Worm (Caenorhabditis elegans) whole organism, L3 larva: ENCODE data around the gene hcp-1.

Experiments
- aly-2 ChIP-seq: fragments of 150-350 bp; optimal IDR thresholded peaks from 2 replicates; lab custom pipeline; 2014; ENCODE audit warnings: missing biosample characterization, missing genetic modification characterization
- ceh-16 ChIP-seq: sonication (generic microtip); optimal IDR thresholded peaks from 2 replicates; lab custom pipeline; 2017; ENCODE audit warnings: missing biosample characterization, missing genetic modification characterization
- ceh-28 ChIP-seq: fragments of 150-350 bp; optimal IDR thresholded peaks from 2 replicates; lab custom pipeline; 2014; ENCODE audit warnings: missing biosample characterization, missing genetic modification reagents, missing genetic modification characterization
- ceh-82 ChIP-seq: fragments of 150-350 bp; optimal IDR thresholded peaks from 2 replicates; lab custom pipeline; 2014; ENCODE audit warnings: missing biosample characterization, missing genetic modification characterization
- ceh-9 ChIP-seq: sonication (generic microtip); optimal IDR thresholded peaks from 2 replicates; lab custom pipeline; 2018; ENCODE audit warnings: missing biosample characterization, missing genetic modification characterization
- daf-12 ChIP-seq: fragments of 150-350 bp; optimal IDR thresholded peaks from 2 replicates; lab custom pipeline; 2014; ENCODE audit warnings: missing biosample characterization, missing genetic modification reagents, missing genetic modification characterization
- elt-2 ChIP-seq: sonication (generic microtip); optimal IDR thresholded peaks from 2 replicates; lab custom pipeline; 2016; ENCODE audit warnings: missing genetic modification reagents, mild to moderate bottlenecking, missing genetic modification characterization, missing compliant biosample characterization
- elt-3 ChIP-seq, 3 experiments: fragments of 150-350 bp in 1 of 3; sonication (generic microtip) in 2 of 3; optimal IDR thresholded peaks; 2 replicates in 2 of 3; 4 replicates in 1 of 3; lab custom pipeline; 2014 to 2017; ENCODE audit warnings: missing biosample characterization in 3 of 3, missing genetic modification characterization in 3 of 3
- fkh-10 ChIP-seq: sonication (generic microtip); optimal IDR thresholded peaks from 2 replicates; lab custom pipeline; 2017; ENCODE audit warnings: missing biosample characterization, missing genetic modification reagents, missing genetic modification characterization
- fkh-2 ChIP-seq: fragments of 150-350 bp; optimal IDR thresholded peaks from 2 replicates; lab custom pipeline; 2014; ENCODE audit warnings: missing biosample characterization, missing genetic modification reagents, missing genetic modification characterization
- jun-1 ChIP-seq: fragments of 150-350 bp; optimal IDR thresholded peaks from 2 replicates; lab custom pipeline; 2014; ENCODE audit warnings: missing biosample characterization, missing genetic modification reagents, missing genetic modification characterization
- nhr-11 ChIP-seq: fragments of 150-350 bp; optimal IDR thresholded peaks from 2 replicates; lab custom pipeline; 2014; ENCODE audit warnings: missing biosample characterization, missing genetic modification characterization
- nhr-12 ChIP-seq: fragments of 150-350 bp; optimal IDR thresholded peaks from 2 replicates; lab custom pipeline; 2014; ENCODE audit warnings: missing biosample characterization, missing genetic modification characterization
- nhr-23 ChIP-seq: fragments of 150-350 bp; optimal IDR thresholded peaks from 2 replicates; lab custom pipeline; 2014; ENCODE audit warnings: missing biosample characterization, missing genetic modification reagents, missing genetic modification characterization
- nhr-237 ChIP-seq: fragments of 150-350 bp; optimal IDR thresholded peaks from 2 replicates; lab custom pipeline; 2014; ENCODE audit warnings: missing biosample characterization, missing genetic modification characterization
- nhr-28 ChIP-seq: fragments of 150-350 bp; optimal IDR thresholded peaks from 2 replicates; lab custom pipeline; 2014; ENCODE audit warnings: missing biosample characterization, missing genetic modification characterization
- nhr-67 ChIP-seq: fragments of 150-350 bp; optimal IDR thresholded peaks from 2 replicates; lab custom pipeline; 2014; ENCODE audit warnings: missing biosample characterization, missing genetic modification characterization
- nhr-77 ChIP-seq: fragments of 150-350 bp; optimal IDR thresholded peaks from 2 replicates; lab custom pipeline; 2014; ENCODE audit warnings: missing biosample characterization, missing genetic modification characterization
- pqm-1 ChIP-seq: fragments of 150-350 bp; optimal IDR thresholded peaks from 2 replicates; lab custom pipeline; 2017; ENCODE audit warnings: missing biosample characterization, missing genetic modification characterization, inconsistent platforms
- unc-62 ChIP-seq: fragments of 150-350 bp; sonication (generic microtip); optimal IDR thresholded peaks from 4 replicates; lab custom pipeline; 2014; ENCODE audit warnings: missing biosample characterization, missing genetic modification reagents, missing genetic modification characterization
- zag-1 ChIP-seq: fragments of 150-350 bp; optimal IDR thresholded peaks from 2 replicates; lab custom pipeline; 2014; ENCODE audit warnings: missing biosample characterization, missing genetic modification characterization

Gene hcp-1

ce11 chrV:6631866-6632265, 37.9 kb downstream of the hcp-1 start:
- TF ChIP-seq nhr-11 (no peak), fkh-10 (GFP tag; lab: Kevin White, UChicago) (no peak), fkh-2 (no peak), nhr-77 (tag; lab: Kevin White, UChicago) (no peak), nhr-67 (tag; lab: Kevin White, UChicago) (no peak), nhr-28 (tag; lab: Kevin White, UChicago) (no peak), elt-3 (tag; optimal IDR thresholded peaks at IDR 0.05; lab: Kevin White, UChicago) (no peak), pqm-1 (tag; lab: Kevin White, UChicago) (no peak), zag-1 (tag; lab: Kevin White, UChicago) (no peak), aly-2 (no peak)

ce11 chrV:6632925-6633324, 38.9 kb downstream of the hcp-1 start, which contains the start of gene scd-2:
Gene scd-2, plus strand, starts transcription at chrV:6633225.
- no peak for TF ChIP-seq pqm-1 (tag; lab: Kevin White, UChicago)
- no peak for TF ChIP-seq ceh-28
- no peak for TF ChIP-seq unc-62
- no peak for TF ChIP-seq ceh-9
- no peak for TF ChIP-seq elt-2
- no peak for TF ChIP-seq fkh-10 (GFP tag; lab: Kevin White, UChicago)
- TF ChIP-seq nhr-12 (tag; lab: Kevin White, UChicago) = no peak

- no peak for TF ChIP-seq daf-12 (tag; lab: Kevin White, UChicago)
- no peak for TF ChIP-seq jun-1 (tag; lab: Kevin White, UChicago)
- no peak for TF ChIP-seq nhr-23 (tag; lab: Kevin White, UChicago)
- TF ChIP-seq ceh-16 (tag; lab: Kevin White, UChicago) = no peak
- TF ChIP-seq ceh-82 (tag; lab: Kevin White, UChicago) = no peak
- no peak for TF ChIP-seq fkh-10 (GFP tag; lab: Kevin White, UChicago)
- TF ChIP-seq nhr-237 (tag; lab: Kevin White, UChicago) = no peak
Observed at ce11 chrV:6645810-6646209, 51.8 kb downstream of the hcp-1 start.
